Fruit fly (Drosophila melanogaster): Measurements from ENCODE around the gene CG13950.

Gene CG13950

dm6 chr2L:837989-838388, 22.0 kb upstream of the CG13950 start (continued):
- no peak for TF ChIP-seq wek (GFP tag; optimal IDR thresholded peaks at IDR 0.05)
- TF ChIP-seq chinmo (GFP tag; IDR thresholded peaks at IDR 0.05; ENCODE audit: partially characterized antibody) = 0 out of 4 replicates have a peak, but pooled peaks have one; percentile 7
- TF ChIP-seq CG10267 (tag; optimal IDR thresholded peaks at IDR 0.05) = peak; percentile 5
- TF ChIP-seq Hr3 (GFP tag; optimal IDR thresholded peaks at IDR 0.05) = peak; percentile 32
- peak; percentile 27; the same call in 1 of the 2 replicates for TF ChIP-seq Atf6 (GFP tag; IDR thresholded peaks at IDR 0.05)
- TF ChIP-seq ranshi (GFP tag; IDR thresholded peaks at IDR 0.05) = peak; percentile 40; the same call in 1 of the 2 replicates
- no peak for TF ChIP-seq vvl (GFP tag; IDR thresholded peaks at IDR 0.05)
- no peak for TF ChIP-seq Aef1 (GFP tag; IDR thresholded peaks at IDR 0.05)
- peak; percentile 1 for TF ChIP-seq Hmr (GFP tag; optimal IDR thresholded peaks at IDR 0.05)
- no peak for TF ChIP-seq CG2678 (tag; optimal IDR thresholded peaks at IDR 0.05)
- TF ChIP-seq CG9876 (GFP tag; optimal IDR thresholded peaks at IDR 0.05) = peak; percentile 54
- 0 out of 2 replicates have a peak, but pooled peaks have one; percentile 15 for TF ChIP-seq Oaz (GFP tag; IDR thresholded peaks at IDR 0.05)
- no peak for TF ChIP-seq kni (GFP tag; optimal IDR thresholded peaks at IDR 0.05)
- TF ChIP-seq hth (optimal IDR thresholded peaks at IDR 0.05) = no peak
- no peak for TF ChIP-seq CG1832 (GFP tag; optimal IDR thresholded peaks at IDR 0.05)
- TF ChIP-seq CG7556 (GFP tag; optimal IDR thresholded peaks at IDR 0.05) = no peak
- no peak for TF ChIP-seq CG3065 (GFP tag; optimal IDR thresholded peaks at IDR 0.05)
- TF ChIP-seq CG7786 (GFP tag; optimal IDR thresholded peaks at IDR 0.05) = peak; percentile 46
- TF ChIP-seq slbo (GFP tag; IDR thresholded peaks at IDR 0.05) = peak; percentile 74
- TF ChIP-seq Bteb2 (GFP tag; optimal IDR thresholded peaks at IDR 0.05) = no peak

- TF ChIP-seq Med (GFP tag) (peak; percentile 3), mirr (GFP tag; optimal IDR thresholded peaks at IDR 0.05) (peak; percentile 62), Rfx (GFP tag; IDR thresholded peaks at IDR 0.05) (no peak), CG18599 (GFP tag; optimal IDR thresholded peaks at IDR 0.05) (peak; percentile 3), sug (tag; optimal IDR thresholded peaks at IDR 0.05) (peak; percentile 29), grn (GFP tag; optimal IDR thresholded peaks at IDR 0.05) (peak; percentile 22), exex (tag; optimal IDR thresholded peaks at IDR 0.05) (peak; percentile 97), CG4404 (GFP tag; IDR thresholded peaks at IDR 0.05) (no peak)
Measured at dm6 chr2L:838786-839185, 21.2 kb upstream of the CG13950 start.

- TF ChIP-seq pros (GFP tag; optimal IDR thresholded peaks at IDR 0.05) (no peak), CG8089 (GFP tag; optimal IDR thresholded peaks at IDR 0.05) (no peak), MBD-R2 (GFP tag; IDR thresholded peaks at IDR 0.05) (no peak), h (optimal IDR thresholded peaks at IDR 0.05) (no peak), Hr78 (GFP tag; optimal IDR thresholded peaks at IDR 0.05) (peak in 1 of 2 experiments; percentile 84)
Measured at dm6 chr2L:840022-840421, 20.0 kb upstream of the CG13950 start.

dm6 chr2L:840716-841115, 19.3 kb upstream of the CG13950 start:
- peak; percentile 38 for TF ChIP-seq nom (GFP tag; optimal IDR thresholded peaks at IDR 0.05)
- TF ChIP-seq cg (GFP tag; optimal IDR thresholded peaks at IDR 0.05) = peak; percentile 3
- TF ChIP-seq CG3847 (GFP tag; IDR thresholded peaks at IDR 0.05) = no peak
- peak; percentile 90; the same call in 2 of the 4 replicates for TF ChIP-seq chinmo (GFP tag; IDR thresholded peaks at IDR 0.05; ENCODE audit: partially characterized antibody)
- no peak for TF ChIP-seq pan (optimal IDR thresholded peaks at IDR 0.05)
- peak in 1 of 2 experiments; percentile 27 for TF ChIP-seq pan (GFP tag; optimal IDR thresholded peaks at IDR 0.05 in 1 of 2, IDR thresholded peaks at IDR 0.05 in 1 of 2)
- no peak for TF ChIP-seq ems (GFP tag; optimal IDR thresholded peaks at IDR 0.05)
- peak; percentile 2 for TF ChIP-seq CG6765 (GFP tag; optimal IDR thresholded peaks at IDR 0.05)
- 0 out of 3 replicates have a peak, but pooled peaks have one; percentile 19 for TF ChIP-seq CG34224 (GFP tag; IDR thresholded peaks at IDR 0.05; ENCODE audit: partially characterized antibody)
- TF ChIP-seq Drgx (GFP tag; IDR thresholded peaks at IDR 0.05) = 0 out of 2 replicates have a peak, but pooled peaks have one; percentile 33

All from whole organism, embryonic.